Worm (Caenorhabditis elegans): Measurements from ENCODE around the gene Y41C4A.12.
"Not testable (repeated sequence)": the region's sequence is repeated elsewhere in the genome, so short reads cannot be mapped to it uniquely, and the experiment has no call there.

Y41C4A.12 gene

ce11 chrIII:11726590-11726989, at the start of gene Y41C4A.12:
Y41C4A.12 (minus strand) TSS chrIII:11726690.
- TF ChIP-seq cebp-2 (GFP tag; IDR thresholded peaks at IDR 0.05): no peak
- TF ChIP-seq die-1 (tag; optimal IDR thresholded peaks at IDR 0.05): no peak
- no peak for TF ChIP-seq hrde-1 (tag; optimal IDR thresholded peaks at IDR 0.05; ENCODE audit: borderline replicate concordance)
- no peak for TF ChIP-seq T07F8.4 (tag; optimal IDR thresholded peaks at IDR 0.05)
- TF ChIP-seq F37B4.10 (GFP tag; IDR thresholded peaks at IDR 0.05): no peak
- no peak for TF ChIP-seq Y95B8A.8 (GFP tag; IDR thresholded peaks at IDR 0.05)
- no peak for TF ChIP-seq akir-1 (GFP tag; optimal IDR thresholded peaks at IDR 0.05)
- no peak for TF ChIP-seq atf-7 (tag; optimal IDR thresholded peaks at IDR 0.05)
- TF ChIP-seq ztf-6 (GFP tag; IDR thresholded peaks at IDR 0.05): no peak
- no peak for TF ChIP-seq sdz-38 (tag; optimal IDR thresholded peaks at IDR 0.05)

DNA sequence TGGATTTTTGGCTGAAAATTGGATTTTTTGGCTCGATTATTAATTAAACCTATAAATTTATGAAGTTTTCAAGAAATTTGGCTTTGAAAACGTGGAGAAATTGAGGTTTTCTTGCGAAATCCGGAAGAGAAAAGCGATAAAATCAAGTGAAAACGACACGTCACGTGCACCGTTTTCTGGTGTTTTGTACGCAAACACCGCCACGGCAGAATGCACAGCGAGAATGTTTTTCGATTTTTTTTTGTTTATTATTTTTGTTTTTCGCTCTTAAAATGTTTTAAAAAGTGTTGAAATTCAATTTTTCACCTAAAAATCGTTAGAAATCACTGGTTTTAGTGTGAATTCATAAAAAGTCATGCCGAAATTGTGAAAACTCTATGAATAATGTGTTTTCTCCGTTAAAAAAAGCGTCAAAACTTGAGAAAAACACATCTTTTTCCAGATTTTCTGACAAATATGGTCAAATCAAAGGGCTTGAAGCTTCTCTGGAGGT, 48.1 kb upstream of the Y41C4A.12 start, which contains the start of gene immp-1:
immp-1 (plus strand) TSS at position 443 of the 493 bp plus-strand sequence.
- TF ChIP-seq unc-62 (GFP tag; optimal IDR thresholded peaks at IDR 0.05) (no peak), lin-35 (GFP tag; optimal IDR thresholded peaks at IDR 0.05) (peak in 1 of 3 experiments; percentile 27), snpc-1.3 (tag; optimal IDR thresholded peaks at IDR 0.05; ENCODE audit: insufficient read depth) (peak; percentile 33), let-607 (tag; optimal IDR thresholded peaks at IDR 0.05) (peak; percentile 45 to 78), tlf-1 (GFP tag; optimal IDR thresholded peaks at IDR 0.05) (no peak), lin-54 (GFP tag; optimal IDR thresholded peaks at IDR 0.05) (peak; percentile 11), ztf-6 (GFP tag; IDR thresholded peaks at IDR 0.05) (no peak), lin-40 (tag; optimal IDR thresholded peaks at IDR 0.05) (no peak), die-1 (tag; optimal IDR thresholded peaks at IDR 0.05) (no peak), cebp-1 (GFP tag; IDR thresholded peaks at IDR 0.05) (no peak), cebp-1 (tag; optimal IDR thresholded peaks at IDR 0.05) (peak; percentile 82), bed-2 (GFP tag; IDR thresholded peaks at IDR 0.05) (no peak), F39B2.1 (GFP tag; IDR thresholded peaks at IDR 0.05) (no peak), lsy-27 (tag; optimal IDR thresholded peaks at IDR 0.05; ENCODE audit: borderline replicate concordance, insufficient read depth) (no peak), attf-6 (GFP tag; IDR thresholded peaks at IDR 0.05) (no peak), zfh-2 (GFP tag; conservative IDR thresholded peaks at IDR 0.05) (no peak), tbx-9 (tag; optimal IDR thresholded peaks at IDR 0.05; ENCODE audit: borderline replicate concordance) (no peak), xnd-1 (tag; optimal IDR thresholded peaks at IDR 0.05) (no peak), F23B12.7 (tag; optimal IDR thresholded peaks at IDR 0.05; ENCODE audit: insufficient read depth) (peak; percentile 14)

- TF ChIP-seq lsy-27 (tag; optimal IDR thresholded peaks at IDR 0.05; ENCODE audit: borderline replicate concordance, insufficient read depth); ceh-58 (GFP tag; IDR thresholded peaks at IDR 0.05); snpc-1.1 (tag; optimal IDR thresholded peaks at IDR 0.05; ENCODE audit: insufficient read depth): not testable (repeated sequence)
Observed at ce11 chrIII:11773581-11773980, 47.1 kb upstream of the Y41C4A.12 start, which contains the start of gene gbf-1. gbf-1 (minus strand) TSS chrIII:11773681.

DNA sequence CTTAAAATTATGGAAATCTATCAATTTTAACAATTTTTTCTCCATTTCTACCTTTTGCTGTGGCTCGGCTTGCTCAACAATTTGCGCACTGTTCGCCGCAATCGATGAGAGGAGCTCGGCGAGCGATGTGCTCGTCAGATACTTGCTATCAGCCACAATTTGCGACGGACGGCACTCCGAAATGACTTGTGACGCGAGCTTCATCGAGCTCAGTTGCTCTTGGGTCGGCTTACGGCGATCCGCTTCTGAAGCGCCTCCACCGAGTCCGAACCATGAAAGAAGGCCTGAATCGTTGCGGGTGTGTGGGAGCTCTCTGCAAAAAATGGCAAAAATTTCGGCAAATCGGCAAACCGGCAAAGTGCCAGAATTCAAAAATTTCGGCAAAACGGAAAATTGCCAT, 34.1 kb upstream of the Y41C4A.12 start:
- TF ChIP-seq zfh-2 (GFP tag; conservative IDR thresholded peaks at IDR 0.05): peak; percentile 63
- no peak for TF ChIP-seq hlh-12 (tag; optimal IDR thresholded peaks at IDR 0.05)
- TF ChIP-seq let-607 (tag; optimal IDR thresholded peaks at IDR 0.05): no peak
- 0 out of 2 replicates have a peak, but pooled peaks have one; percentile 57 for TF ChIP-seq cebp-2 (GFP tag; IDR thresholded peaks at IDR 0.05)
- TF ChIP-seq F37B4.10 (GFP tag; IDR thresholded peaks at IDR 0.05): no peak
- TF ChIP-seq bed-1 (GFP tag; IDR thresholded peaks at IDR 0.05): no peak

Data from whole organism, young adult.